Worm (Caenorhabditis elegans): ENCODE results near the gene F19G12.3.
"Not testable (repeated sequence)": the region's sequence is repeated elsewhere in the genome, so short reads cannot be mapped to it uniquely, and the experiment has no call there.

ce11 chrX:1430707-1431106 is 6.1 kb downstream of the F19G12.3 start, which contains the start of gene F19G12.1:
- TF ChIP-seq fos-1 (tag; optimal IDR thresholded peaks at IDR 0.05); lin-13 (GFP tag; optimal IDR thresholded peaks at IDR 0.05); nhr-237 (tag; optimal IDR thresholded peaks at IDR 0.05); skn-1 (tag; optimal IDR thresholded peaks at IDR 0.05); mdl-1 (tag; optimal IDR thresholded peaks at IDR 0.05); peb-1 (tag; optimal IDR thresholded peaks at IDR 0.05); aly-2 (tag; optimal IDR thresholded peaks at IDR 0.05); nhr-21 (tag; optimal IDR thresholded peaks at IDR 0.05); lin-11 (tag; optimal IDR thresholded peaks at IDR 0.05); nhr-77 (tag; optimal IDR thresholded peaks at IDR 0.05); C34F6.9 (tag; optimal IDR thresholded peaks at IDR 0.05); ztf-11 (tag; optimal IDR thresholded peaks at IDR 0.05): not testable (repeated sequence)

Data from whole organism, L2 larva.